Fruit fly (Drosophila melanogaster): ENCODE results near the gene CtsK1.

The CtsK1 gene

DNA sequence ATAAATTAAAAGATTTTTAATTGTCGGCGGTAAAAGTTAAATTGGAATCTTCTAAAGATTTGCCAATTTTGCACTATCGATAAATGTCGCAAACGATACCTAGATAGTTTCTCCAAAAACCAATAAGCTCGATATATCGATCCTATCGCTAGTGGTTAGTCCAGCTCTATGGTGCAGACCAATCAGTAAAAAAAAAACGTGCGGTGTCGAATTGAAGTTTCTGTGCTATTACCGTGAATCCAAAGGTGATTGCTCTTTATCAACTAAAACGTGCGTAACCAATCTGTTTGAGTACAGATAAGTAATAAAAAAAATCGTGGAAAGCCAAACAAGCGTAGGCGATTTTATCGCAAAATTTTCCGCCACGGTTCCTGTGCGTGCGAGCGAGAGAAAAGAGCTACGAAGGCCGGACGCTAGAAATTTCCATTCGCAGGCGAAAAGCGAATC is 42.9 kb downstream of the CtsK1 start, which contains the start of gene Hsp110 (continued):
- no peak for TF ChIP-seq CG34406 (GFP tag; optimal IDR thresholded peaks at IDR 0.05)
- no peak for TF ChIP-seq CG15336 (GFP tag; IDR thresholded peaks at IDR 0.05)
- TF ChIP-seq Sox15 (GFP tag; optimal IDR thresholded peaks at IDR 0.05) = no peak
- TF ChIP-seq OdsH (GFP tag; optimal IDR thresholded peaks at IDR 0.05) = no peak
- no peak for TF ChIP-seq CG7368 (GFP tag; optimal IDR thresholded peaks at IDR 0.05)
- TF ChIP-seq Hr4 (GFP tag; optimal IDR thresholded peaks at IDR 0.05) = peak; percentile 16
- peak; percentile 9 for TF ChIP-seq Ets96B (tag; optimal IDR thresholded peaks at IDR 0.05)
- TF ChIP-seq CG10631 (GFP tag; optimal IDR thresholded peaks at IDR 0.05) = no peak
- TF ChIP-seq CG1621 (tag; optimal IDR thresholded peaks at IDR 0.05) = peak; percentile 39
- TF ChIP-seq fd85E (GFP tag; optimal IDR thresholded peaks at IDR 0.05) = no peak
- peak; percentile 25 for TF ChIP-seq topi (GFP tag; optimal IDR thresholded peaks at IDR 0.05)
- no peak for TF ChIP-seq dac (GFP tag; optimal IDR thresholded peaks at IDR 0.05)
- TF ChIP-seq Eip93F (GFP tag; optimal IDR thresholded peaks at IDR 0.05) = no peak
- TF ChIP-seq Met (GFP tag; optimal IDR thresholded peaks at IDR 0.05) = no peak
- TF ChIP-seq CG6792 (GFP tag; optimal IDR thresholded peaks at IDR 0.05) = no peak
- peak; percentile 27 for TF ChIP-seq lz (GFP tag; optimal IDR thresholded peaks at IDR 0.05)
- TF ChIP-seq CG32006 (GFP tag; optimal IDR thresholded peaks at IDR 0.05) = no peak
- no peak for TF ChIP-seq dsx (GFP tag; optimal IDR thresholded peaks at IDR 0.05; ENCODE audit: poor library complexity, severe bottlenecking)
- TF ChIP-seq Sox102F (GFP tag; optimal IDR thresholded peaks at IDR 0.05) = peak; percentile 27
- peak; percentile 23; the same call in 1 of the 3 replicates for TF ChIP-seq eg (GFP tag; IDR thresholded peaks at IDR 0.05)
- peak; percentile 6 for TF ChIP-seq Eip75B (GFP tag; optimal IDR thresholded peaks at IDR 0.05)
- TF ChIP-seq CG11902 (GFP tag; optimal IDR thresholded peaks at IDR 0.05) = no peak
- peak; percentile 71 for TF ChIP-seq Eip78C (GFP tag)
- peak; percentile 56 for TF ChIP-seq CG6854 (GFP tag; optimal IDR thresholded peaks at IDR 0.05)
- no peak for TF ChIP-seq CG8632 (GFP tag; optimal IDR thresholded peaks at IDR 0.05)
- TF ChIP-seq Blimp-1 (GFP tag; optimal IDR thresholded peaks at IDR 0.05) = no peak
- no peak for TF ChIP-seq spab (GFP tag; optimal IDR thresholded peaks at IDR 0.05)

- TF ChIP-seq CG15336 (GFP tag; IDR thresholded peaks at IDR 0.05) (0 out of 2 replicates have a peak, but pooled peaks have one; percentile 17), dac (GFP tag; optimal IDR thresholded peaks at IDR 0.05) (no peak), svp (GFP tag) (peak; percentile 93), Hr4 (GFP tag; optimal IDR thresholded peaks at IDR 0.05) (no peak), CG3919 (GFP tag; optimal IDR thresholded peaks at IDR 0.05) (no peak), Eip78C (GFP tag) (peak; percentile 78), Lpt (GFP tag; optimal IDR thresholded peaks at IDR 0.05) (peak; percentile 5), achi (GFP tag; optimal IDR thresholded peaks at IDR 0.05) (peak; percentile 90), esn (GFP tag; optimal IDR thresholded peaks at IDR 0.05) (no peak), Sox15 (GFP tag; optimal IDR thresholded peaks at IDR 0.05) (no peak), Hr39 (GFP tag; optimal IDR thresholded peaks at IDR 0.05) (no peak), eg (GFP tag; IDR thresholded peaks at IDR 0.05) (peak; percentile 46; the same call in 1 of the 3 replicates), CG34406 (GFP tag; optimal IDR thresholded peaks at IDR 0.05) (no peak), CG8119 (GFP tag; IDR thresholded peaks at IDR 0.05) (peak; percentile 29; the same call in 2 of the 3 replicates), CG6808 (GFP tag; optimal IDR thresholded peaks at IDR 0.05) (peak; percentile 6), CG11294 (GFP tag; IDR thresholded peaks at IDR 0.05) (peak; percentile 18; the same call in 1 of the 2 replicates), CG31627 (GFP tag; optimal IDR thresholded peaks at IDR 0.05) (peak; percentile 1), OdsH (GFP tag; optimal IDR thresholded peaks at IDR 0.05) (no peak), CG6854 (GFP tag; optimal IDR thresholded peaks at IDR 0.05) (peak; percentile 49), pdm3 (GFP tag; optimal IDR thresholded peaks at IDR 0.05) (no peak), Sox14 (GFP tag; optimal IDR thresholded peaks at IDR 0.05) (no peak), ss (GFP tag; optimal IDR thresholded peaks at IDR 0.05) (peak in 1 of 2 experiments; percentile 25), CG6163 (GFP tag; IDR thresholded peaks at IDR 0.05) (0 out of 3 replicates have a peak, but pooled peaks have one; percentile 33), vri (GFP tag; optimal IDR thresholded peaks at IDR 0.05) (no peak), Ets21C (GFP tag; optimal IDR thresholded peaks at IDR 0.05) (no peak), CG6792 (GFP tag; optimal IDR thresholded peaks at IDR 0.05) (no peak)
These were observed 43.9 kb downstream of the CtsK1 start for dm6 chr3L:14037655-14038644.

Data from whole organism, prepupa.